Worm (Caenorhabditis elegans): ENCODE data around the gene srw-15.
"Not testable (repeated sequence)": the region's sequence is repeated elsewhere in the genome, so short reads cannot be mapped to it uniquely, and the experiment has no call there.

The srw-15 gene

ce11 chrV:15240215-15240614 is 9.9 kb downstream of the srw-15 start, which contains the start of gene srw-11:
Gene srw-11, minus strand, starts transcription at chrV:15240315.
- TF ChIP-seq hlh-30 (tag; optimal IDR thresholded peaks at IDR 0.05; ENCODE audit: insufficient read depth) = no peak
- TF ChIP-seq elt-4 (tag; optimal IDR thresholded peaks at IDR 0.05) = no peak
- TF ChIP-seq ceh-45 (GFP tag; IDR thresholded peaks at IDR 0.05) = no peak
- TF ChIP-seq sox-2 (GFP tag; IDR thresholded peaks at IDR 0.05) = no peak
- TF ChIP-seq lin-11 (tag; optimal IDR thresholded peaks at IDR 0.05) = no peak
- TF ChIP-seq elt-2 (tag; optimal IDR thresholded peaks at IDR 0.05) = no peak
- no peak for TF ChIP-seq mec-3 (tag; optimal IDR thresholded peaks at IDR 0.05; ENCODE audit: borderline replicate concordance)
- no peak for TF ChIP-seq zip-5 (tag; optimal IDR thresholded peaks at IDR 0.05)
- TF ChIP-seq ceh-30 (tag; optimal IDR thresholded peaks at IDR 0.05) = no peak
- no peak for TF ChIP-seq unc-55 (GFP tag; optimal IDR thresholded peaks at IDR 0.05)
- TF ChIP-seq npax-4 (tag; optimal IDR thresholded peaks at IDR 0.05) = no peak
- no peak for TF ChIP-seq ceh-48 (tag; optimal IDR thresholded peaks at IDR 0.05)
- TF ChIP-seq syd-9 (tag; optimal IDR thresholded peaks at IDR 0.05) = no peak
- no peak for TF ChIP-seq ceh-19 (GFP tag; optimal IDR thresholded peaks at IDR 0.05)
- no peak for TF ChIP-seq ahr-1 (tag; optimal IDR thresholded peaks at IDR 0.05)

- TF ChIP-seq nfya-1 (tag; optimal IDR thresholded peaks at IDR 0.05) = no peak
- no peak for TF ChIP-seq ceh-34 (tag; optimal IDR thresholded peaks at IDR 0.05)
- no peak for TF ChIP-seq odd-2 (tag; optimal IDR thresholded peaks at IDR 0.05)
- TF ChIP-seq syd-9 (tag; optimal IDR thresholded peaks at IDR 0.05) = no peak
- no peak for TF ChIP-seq eyg-1 (tag; optimal IDR thresholded peaks at IDR 0.05)
- TF ChIP-seq C08G9.2 (tag; optimal IDR thresholded peaks at IDR 0.05) = no peak
Observed at ce11 chrV:15241259-15241658, 10.9 kb downstream of the srw-15 start, which contains the start of gene chil-12. Gene chil-12, plus strand, starts transcription at chrV:15241559.

ce11 chrV:15244456-15244855 is 14.1 kb downstream of the srw-15 start, which contains the start of gene kin-30:
Gene kin-30, plus strand, starts transcription at chrV:15244756.
- TF ChIP-seq dmd-4 (tag; optimal IDR thresholded peaks at IDR 0.05; ENCODE audit: borderline replicate concordance) (no peak), ref-2 (tag; optimal IDR thresholded peaks at IDR 0.05) (no peak), odd-2 (tag; optimal IDR thresholded peaks at IDR 0.05) (no peak), che-1 (tag; optimal IDR thresholded peaks at IDR 0.05) (no peak), elt-4 (tag; optimal IDR thresholded peaks at IDR 0.05) (no peak), rnt-1 (tag; optimal IDR thresholded peaks at IDR 0.05) (no peak), lim-6 (tag; optimal IDR thresholded peaks at IDR 0.05) (no peak), hlh-8 (tag; optimal IDR thresholded peaks at IDR 0.05) (no peak)

- TF ChIP-seq npax-4, unc-42, ceh-9 (tag; optimal IDR thresholded peaks at IDR 0.05): not testable (repeated sequence)
Observed at ce11 chrV:15250304-15250703, 20.0 kb downstream of the srw-15 start, which contains the start of gene srd-28. Gene srd-28, plus strand, starts transcription at chrV:15250604.

- no peak for TF ChIP-seq Y22D7AL.16 (tag; optimal IDR thresholded peaks at IDR 0.05)
- no peak for TF ChIP-seq pros-1 (tag; optimal IDR thresholded peaks at IDR 0.05)
- TF ChIP-seq ceh-19 (GFP tag; optimal IDR thresholded peaks at IDR 0.05) = no peak
Observed at ce11 chrV:15252082-15252481, 21.7 kb downstream of the srw-15 start, which contains the start of gene srbc-76. Gene srbc-76, plus strand, starts transcription at chrV:15252382.

ce11 chrV:15253529-15253928 is 23.2 kb downstream of the srw-15 start, which contains the start of gene srbc-75:
Gene srbc-75, plus strand, starts transcription at chrV:15253829.
- TF ChIP-seq ahr-1 (tag; optimal IDR thresholded peaks at IDR 0.05) (no peak), K09A11.1 (tag; optimal IDR thresholded peaks at IDR 0.05; ENCODE audit: insufficient read depth) (no peak), unc-3 (GFP tag; conservative IDR thresholded peaks at IDR 0.05) (no peak), unc-3 (tag; optimal IDR thresholded peaks at IDR 0.05) (no peak), hlh-30 (tag; optimal IDR thresholded peaks at IDR 0.05; ENCODE audit: insufficient read depth) (no peak), madf-2 (tag; optimal IDR thresholded peaks at IDR 0.05) (no peak), zip-5 (tag; optimal IDR thresholded peaks at IDR 0.05) (no peak), F13H6.1 (tag; optimal IDR thresholded peaks at IDR 0.05) (no peak), elt-4 (tag; optimal IDR thresholded peaks at IDR 0.05) (no peak), pqm-1 (tag; optimal IDR thresholded peaks at IDR 0.05) (no peak), pros-1 (tag; optimal IDR thresholded peaks at IDR 0.05) (no peak), ttx-3 (tag; optimal IDR thresholded peaks at IDR 0.05) (no peak), pat-9 (tag; optimal IDR thresholded peaks at IDR 0.05) (no peak)
